In the genomic region with DNA sequence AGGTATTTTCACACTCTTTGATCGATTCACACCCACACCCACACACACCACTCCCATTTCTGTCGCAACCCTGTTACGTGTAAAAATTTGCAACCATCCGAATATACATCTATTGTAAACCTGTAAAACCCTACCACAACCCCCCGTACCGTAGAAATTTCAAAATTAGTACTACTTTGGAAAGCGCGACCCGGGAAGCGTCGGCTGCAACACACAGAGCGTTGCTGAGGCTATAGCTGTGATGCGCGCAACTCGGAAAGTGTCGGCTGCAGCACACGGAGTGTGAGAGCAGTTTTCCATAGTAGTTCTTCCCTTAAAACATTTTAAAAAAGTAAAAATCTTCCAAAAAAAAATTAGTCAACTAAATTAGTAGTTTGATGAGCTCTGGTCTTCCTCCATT, we compare ENCODE assay signal across 3 worm cellular contexts.
TF ChIP-seq lines count a peak whose summit lies in the region.

No protein-coding gene starts in this region.

TF ChIP-seq in whole organism, L1 larva, 84 proteins besides CTCF, POLR2A, EP300 and RAD21 (continued from another document):
- TF ChIP-seq F16B12.6 (tag; optimal IDR thresholded peaks at IDR 0.05; lab: Kevin White, UChicago) (no peak), efl-1 (optimal IDR thresholded peaks at IDR 0.05; lab: Kevin White, UChicago) (peak in 1 of 2 experiments; percentile 7), efl-1 (GFP tag; optimal IDR thresholded peaks at IDR 0.05 in 1 of 2; lab: Kevin White, UChicago) (peak in 1 of 2 experiments; percentile 88), nhr-71 (tag; optimal IDR thresholded peaks at IDR 0.05; lab: Kevin White, UChicago) (peak; percentile 30), fkh-10 (GFP tag; optimal IDR thresholded peaks at IDR 0.05; lab: Kevin White, UChicago) (no peak), fkh-8 (tag; optimal IDR thresholded peaks at IDR 0.05; lab: Kevin White, UChicago) (no peak), alr-1 (tag; optimal IDR thresholded peaks at IDR 0.05; lab: Kevin White, UChicago; ENCODE audit: borderline replicate concordance) (no peak), ceh-82 (tag; optimal IDR thresholded peaks at IDR 0.05; lab: Kevin White, UChicago) (peak in 1 of 3 experiments; percentile 17), Y116A8C.19 (tag; optimal IDR thresholded peaks at IDR 0.05; lab: Kevin White, UChicago; ENCODE audit: borderline replicate concordance) (no peak), snu-23 (GFP tag; optimal IDR thresholded peaks at IDR 0.05; lab: Kevin White, UChicago) (peak; percentile 16), unc-30 (tag; optimal IDR thresholded peaks at IDR 0.05; lab: Kevin White, UChicago) (no peak), ets-5 (GFP tag; IDR thresholded peaks at IDR 0.05; lab: Robert Waterston, UW) (no peak), nhr-85 (tag; lab: Kevin White, UChicago) (peak; percentile 63), lir-3 (tag; optimal IDR thresholded peaks at IDR 0.05; lab: Kevin White, UChicago; ENCODE audit: poor library complexity) (no peak), jun-1 (tag; optimal IDR thresholded peaks at IDR 0.05; lab: Kevin White, UChicago) (no peak), fkh-4 (tag; optimal IDR thresholded peaks at IDR 0.05; lab: Kevin White, UChicago; ENCODE audit: borderline replicate concordance) (no peak), nhr-11 (tag; optimal IDR thresholded peaks at IDR 0.05; lab: Kevin White, UChicago) (no peak), nhr-77 (tag; optimal IDR thresholded peaks at IDR 0.05; lab: Kevin White, UChicago) (no peak), ces-1 (GFP tag; optimal IDR thresholded peaks at IDR 0.05; lab: Kevin White, UChicago) (no peak), hlh-4 (tag; optimal IDR thresholded peaks at IDR 0.05; lab: Kevin White, UChicago) (no peak)

TF ChIP-seq in whole organism, L2 larva, 48 proteins besides CTCF, POLR2A, EP300 and RAD21 (continued from another document):
- TF ChIP-seq Y55F3AM.14 (GFP tag; optimal IDR thresholded peaks at IDR 0.05; lab: Kevin White, UChicago) (no peak), skn-1 (tag; optimal IDR thresholded peaks at IDR 0.05; lab: Kevin White, UChicago) (no peak), lin-13 (GFP tag; optimal IDR thresholded peaks at IDR 0.05; lab: Kevin White, UChicago) (peak; percentile 36), elt-1 (tag; optimal IDR thresholded peaks at IDR 0.05; lab: Kevin White, UChicago) (no peak), nhr-11 (tag; optimal IDR thresholded peaks at IDR 0.05; lab: Kevin White, UChicago) (no peak), mab-5 (tag; optimal IDR thresholded peaks at IDR 0.05; lab: Kevin White, UChicago) (no peak), snpc-4 (tag; optimal IDR thresholded peaks at IDR 0.05; lab: Kevin White, UChicago) (peak; percentile 96), mbf-1 (tag; optimal IDR thresholded peaks at IDR 0.05; lab: Kevin White, UChicago) (no peak)

TF ChIP-seq in whole organism, L4 larva, 104 proteins besides CTCF, POLR2A, EP300 and RAD21 (continued from another document):
- TF ChIP-seq zfp-3 (GFP tag; conservative IDR thresholded peaks at IDR 0.05; lab: Robert Waterston, UW) (no peak), Y105C5A.15 (GFP tag; IDR thresholded peaks at IDR 0.05; lab: Robert Waterston, UW) (no peak), snpc-1.2 (GFP tag; IDR thresholded peaks at IDR 0.05; lab: Robert Waterston, UW) (peak; percentile 66), nhr-111 (GFP tag; optimal IDR thresholded peaks at IDR 0.05; lab: Kevin White, UChicago) (peak; percentile 42), unc-130 (GFP tag; optimal IDR thresholded peaks at IDR 0.05; lab: Kevin White, UChicago) (no peak), aha-1 (tag; lab: Kevin White, UChicago) (no peak), nhr-6 (tag; optimal IDR thresholded peaks at IDR 0.05; lab: Kevin White, UChicago) (no peak), unc-62 (GFP tag; optimal IDR thresholded peaks at IDR 0.05 in 1 of 2; lab: Kevin White, UChicago) (peak in 1 of 2 experiments; percentile 53), unc-62 (tag; optimal IDR thresholded peaks at IDR 0.05; lab: Kevin White, UChicago) (no peak), lin-38 (GFP tag; IDR thresholded peaks at IDR 0.05; lab: Robert Waterston, UW) (no peak; the same call in 1 of the 2 replicates), Y48G9A.11 (GFP tag; IDR thresholded peaks at IDR 0.05; lab: Robert Waterston, UW) (peak; percentile 70), ceh-82 (tag; optimal IDR thresholded peaks at IDR 0.05; lab: Kevin White, UChicago) (no peak), php-3 (GFP tag; IDR thresholded peaks at IDR 0.05; lab: Robert Waterston, UW) (no peak), fkh-10 (GFP tag; optimal IDR thresholded peaks at IDR 0.05; lab: Kevin White, UChicago) (no peak), sdz-12 (GFP tag; optimal IDR thresholded peaks at IDR 0.05; lab: Kevin White, UChicago) (no peak), daf-8 (GFP tag; IDR thresholded peaks at IDR 0.05; lab: Robert Waterston, UW) (no peak), daf-16 (GFP tag; optimal IDR thresholded peaks at IDR 0.05; lab: Kevin White, UChicago) (no peak), daf-16 (tag; optimal IDR thresholded peaks at IDR 0.05; lab: Kevin White, UChicago) (peak; percentile 13), ZK546.5 (tag; optimal IDR thresholded peaks at IDR 0.05; lab: Kevin White, UChicago) (no peak), dmd-9 (GFP tag; IDR thresholded peaks at IDR 0.05; lab: Robert Waterston, UW) (no peak), madf-5 (GFP tag; IDR thresholded peaks at IDR 0.05; lab: Robert Waterston, UW) (no peak), hmg-1.1 (GFP tag; IDR thresholded peaks at IDR 0.05; lab: Robert Waterston, UW) (0 out of 2 replicates have a peak, but pooled peaks have one; percentile 28)
TF ChIP-seq in whole organism, L4 larva: peak in this region for 9.
